Worm (Caenorhabditis elegans) whole organism, late embryonic: ENCODE measurements around the gene C26E1.2.
A peak's percentile ranks its signal among the peaks of the same experiment; 100 is the strongest.

Experiments
- K02D7.2 ChIP-seq: sonication (generic microtip); optimal IDR thresholded peaks from 2 replicates; lab custom pipeline; 2017; ENCODE audit warnings: mild to moderate bottlenecking, missing genetic modification characterization, missing compliant biosample characterization
- Y22D7AL.16 ChIP-seq: sonication (generic microtip); optimal IDR thresholded peaks from 2 replicates; lab custom pipeline; 2016; ENCODE audit warnings: missing genetic modification characterization, missing compliant biosample characterization
- ahr-1 ChIP-seq: sonication (generic microtip); optimal IDR thresholded peaks from 2 replicates; lab custom pipeline; 2016; ENCODE audit warnings: missing genetic modification characterization, missing compliant biosample characterization
- ama-1 ChIP-seq: fragments of 150-350 bp; optimal IDR thresholded peaks from 2 replicates; lab custom pipeline; 2014
- ceh-19 ChIP-seq: fragments of 200-800 bp; sonication (Bioruptor generic); optimal IDR thresholded peaks from 2 replicates; lab custom pipeline; 2018; ENCODE audit warnings: mild to moderate bottlenecking, missing genetic modification characterization, missing compliant biosample characterization
- ceh-24 ChIP-seq: sonication (generic microtip); optimal IDR thresholded peaks from 2 replicates; lab custom pipeline; 2016; ENCODE audit warnings: mild to moderate bottlenecking, missing genetic modification characterization, missing compliant biosample characterization
- ceh-30 ChIP-seq: fragments of 150-350 bp; optimal IDR thresholded peaks from 2 replicates; lab custom pipeline; 2014; ENCODE audit warnings: missing biosample characterization, missing genetic modification characterization
- ceh-31 ChIP-seq: sonication (generic microtip); optimal IDR thresholded peaks from 2 replicates; lab custom pipeline; 2016; ENCODE audit warnings: missing genetic modification characterization, missing compliant biosample characterization
- ceh-48 ChIP-seq: sonication (generic microtip); optimal IDR thresholded peaks from 2 replicates; lab custom pipeline; 2016; ENCODE audit warnings: missing genetic modification characterization, inconsistent platforms, missing compliant biosample characterization
- elt-4 ChIP-seq: sonication (generic microtip); optimal IDR thresholded peaks from 2 replicates; lab custom pipeline; 2016; ENCODE audit warnings: missing genetic modification characterization, missing compliant biosample characterization
- ets-4 ChIP-seq: sonication (generic microtip); optimal IDR thresholded peaks from 2 replicates; lab custom pipeline; 2016; ENCODE audit warnings: missing genetic modification characterization, missing compliant biosample characterization
- fkh-10 ChIP-seq: fragments of 150-350 bp; optimal IDR thresholded peaks from 2 replicates; lab custom pipeline; 2014; ENCODE audit warnings: missing biosample characterization, missing genetic modification reagents, missing genetic modification characterization
- gmeb-2 ChIP-seq: sonication (generic microtip); optimal IDR thresholded peaks from 2 replicates; lab custom pipeline; 2016; ENCODE audit warnings: missing genetic modification characterization, inconsistent platforms, missing compliant biosample characterization
- hlh-30 ChIP-seq: sonication (generic microtip); optimal IDR thresholded peaks from 2 replicates; lab custom pipeline; 2017; ENCODE audit warnings: antibody characterized with exemption, missing genetic modification characterization, missing compliant biosample characterization; ENCODE audit not compliant: insufficient read depth
- hlh-8 ChIP-seq: sonication (generic microtip); optimal IDR thresholded peaks from 2 replicates; lab custom pipeline; 2016; ENCODE audit warnings: missing genotype, missing genetic modification characterization, missing compliant biosample characterization
- lin-11 ChIP-seq: fragments of 200-800 bp; sonication (Bioruptor generic); optimal IDR thresholded peaks from 2 replicates; lab custom pipeline; 2018; ENCODE audit warnings: mild to moderate bottlenecking, missing genetic modification characterization, missing compliant biosample characterization
- madf-2 ChIP-seq: sonication (generic microtip); optimal IDR thresholded peaks from 2 replicates; lab custom pipeline; 2017; ENCODE audit warnings: missing genetic modification characterization, missing compliant biosample characterization
- nfya-1 ChIP-seq: sonication (generic microtip); optimal IDR thresholded peaks from 2 replicates; lab custom pipeline; 2017; ENCODE audit warnings: missing genetic modification characterization, mild to moderate bottlenecking, missing compliant biosample characterization, antibody characterized with exemption, moderate library complexity
- nhr-11 ChIP-seq: fragments of 150-350 bp; optimal IDR thresholded peaks from 2 replicates; lab custom pipeline; 2014; ENCODE audit warnings: missing biosample characterization, missing genetic modification characterization
- nhr-232 ChIP-seq: sonication (generic microtip); optimal IDR thresholded peaks from 2 replicates; lab custom pipeline; 2016; ENCODE audit warnings: missing genetic modification characterization, missing compliant biosample characterization
- npax-4 ChIP-seq: sonication (generic microtip); optimal IDR thresholded peaks from 2 replicates; lab custom pipeline; 2016; ENCODE audit warnings: missing genetic modification characterization, missing compliant biosample characterization
- pag-3 ChIP-seq: sonication (generic microtip); optimal IDR thresholded peaks from 2 replicates; lab custom pipeline; 2016; ENCODE audit warnings: missing compliant biosample characterization, missing genetic modification characterization, borderline replicate concordance
- pha-4 ChIP-seq: fragments of 150-350 bp; optimal IDR thresholded peaks from 2 replicates; lab custom pipeline; 2018; ENCODE audit warnings: missing biosample characterization, missing genetic modification reagents, missing genetic modification characterization
- pqm-1 ChIP-seq: sonication (generic microtip); optimal IDR thresholded peaks from 2 replicates; lab custom pipeline; 2016; ENCODE audit warnings: missing genetic modification characterization, missing compliant biosample characterization
- pros-1 ChIP-seq: fragments of 150-350 bp; optimal IDR thresholded peaks from 2 replicates; lab custom pipeline; 2014; ENCODE audit warnings: missing biosample characterization, missing genetic modification reagents, missing genetic modification characterization
- rnt-1 ChIP-seq: sonication (generic microtip); optimal IDR thresholded peaks from 2 replicates; lab custom pipeline; 2016; ENCODE audit warnings: missing genetic modification characterization, missing compliant biosample characterization
- sox-2 ChIP-seq: fragments of 200-800 bp; sonication (Bioruptor generic); IDR thresholded peaks from 2 replicates; pipeline ENCODE4 v1.3.6; 2022; ENCODE audit warnings: missing genetic modification reagents, missing genetic modification characterization, missing compliant biosample characterization
- sox-4 ChIP-seq: sonication (generic microtip); optimal IDR thresholded peaks from 2 replicates; lab custom pipeline; 2017; ENCODE audit warnings: mild to moderate bottlenecking, missing genetic modification characterization, inconsistent platforms, missing compliant biosample characterization
- tbx-2 ChIP-seq: sonication (generic microtip); optimal IDR thresholded peaks from 2 replicates; lab custom pipeline; 2016; ENCODE audit warnings: missing genetic modification characterization, missing compliant biosample characterization
- ttx-3 ChIP-seq: sonication (generic microtip); optimal IDR thresholded peaks from 2 replicates; lab custom pipeline; 2016; ENCODE audit warnings: missing genetic modification reagents, missing genetic modification characterization, missing compliant biosample characterization
- unc-42 ChIP-seq: sonication (generic microtip); optimal IDR thresholded peaks from 2 replicates; lab custom pipeline; 2016; ENCODE audit warnings: missing genotype, missing genetic modification characterization, missing compliant biosample characterization
- unc-55 ChIP-seq: sonication (generic microtip); optimal IDR thresholded peaks from 2 replicates; lab custom pipeline; 2017; ENCODE audit warnings: missing biosample characterization, missing genetic modification reagents, missing genetic modification characterization
- ztf-16 ChIP-seq: sonication (generic microtip); optimal IDR thresholded peaks from 2 replicates; lab custom pipeline; 2017; ENCODE audit warnings: missing genetic modification characterization, missing compliant biosample characterization

Gene C26E1.2

DNA sequence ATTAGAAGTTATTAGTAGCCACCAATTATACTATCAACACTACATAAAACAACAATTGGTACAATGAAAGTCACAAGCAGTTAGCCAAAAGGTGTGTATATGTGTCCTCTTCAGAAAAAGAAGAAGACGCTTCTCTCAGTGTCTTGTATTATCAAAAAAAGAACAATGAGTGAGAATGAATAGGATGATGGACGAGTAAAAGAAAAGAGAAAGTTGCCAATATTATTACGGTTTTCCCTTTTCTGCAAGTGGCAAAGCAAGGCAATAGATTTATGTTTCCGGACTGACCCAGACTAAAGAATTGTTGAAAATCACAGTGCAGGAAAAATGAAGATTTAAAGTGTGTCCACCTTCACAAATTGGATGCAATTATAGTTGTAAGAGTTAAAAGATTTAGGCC, 24.6 kb upstream of the C26E1.2 start:
- TF ChIP-seq nfya-1 (tag; lab: Kevin White, UChicago) = no peak

DNA sequence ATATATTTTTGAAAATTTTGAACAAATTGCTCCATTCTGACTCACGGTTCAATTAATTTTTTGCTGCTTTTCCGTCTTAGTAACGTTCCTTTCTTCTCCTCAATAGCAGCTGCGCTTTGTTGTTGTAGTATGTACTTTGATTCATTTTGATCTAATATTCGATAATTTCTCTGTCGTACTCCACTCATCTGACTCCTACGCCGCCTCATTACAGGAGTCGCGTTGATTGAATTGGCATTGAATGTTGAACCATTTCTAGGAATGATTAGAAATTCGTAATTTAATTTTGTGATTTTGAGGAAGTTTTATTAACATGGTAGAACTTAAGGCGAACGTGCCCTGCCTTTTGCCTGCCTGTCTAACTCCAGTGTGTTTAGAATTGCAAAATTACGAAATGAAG, 22.0 kb upstream of the C26E1.2 start:
- TF ChIP-seq ceh-19 (GFP tag; lab: Kevin White, UChicago) (no peak), unc-42 (tag; lab: Kevin White, UChicago) (peak; percentile 70)
- TF ChIP-seq, all 69 proteins: peak for 1

- TF ChIP-seq hlh-8 (tag; lab: Kevin White, UChicago) (no peak), pha-4 (tag; lab: Kevin White, UChicago) (no peak), sox-4 (tag; lab: Kevin White, UChicago) (no peak), ceh-31 (tag; lab: Kevin White, UChicago) (no peak), ets-4 (tag; lab: Kevin White, UChicago) (no peak), unc-55 (GFP tag; lab: Kevin White, UChicago) (no peak), nhr-232 (tag; lab: Kevin White, UChicago) (no peak), ceh-48 (tag; lab: Kevin White, UChicago) (no peak), pros-1 (tag; lab: Kevin White, UChicago) (no peak), fkh-10 (GFP tag; lab: Kevin White, UChicago) (no peak), ttx-3 (tag; lab: Kevin White, UChicago) (no peak), sox-2 (no peak), ahr-1 (no peak), hlh-30 (no peak), ama-1 (lab: Kevin White, UChicago) (no peak), pag-3 (tag; lab: Kevin White, UChicago) (no peak), pqm-1 (tag; lab: Kevin White, UChicago) (no peak)
Measured at ce11 chrV:13285284-13285683, 19.7 kb upstream of the C26E1.2 start.

ce11 chrV:13286525-13286924, 18.4 kb upstream of the C26E1.2 start:
- no peak for TF ChIP-seq ceh-19 (GFP tag; lab: Kevin White, UChicago)
- no peak for TF ChIP-seq unc-55 (GFP tag; lab: Kevin White, UChicago)
- no peak for TF ChIP-seq hlh-8 (tag; lab: Kevin White, UChicago)
- no peak for TF ChIP-seq npax-4
- TF ChIP-seq ama-1 (lab: Kevin White, UChicago) = no peak
- no peak for TF ChIP-seq ahr-1
- TF ChIP-seq sox-4 (tag; lab: Kevin White, UChicago) = no peak
- TF ChIP-seq elt-4 = no peak
- TF ChIP-seq gmeb-2 (tag; lab: Kevin White, UChicago) = no peak
- no peak for TF ChIP-seq ets-4 (tag; lab: Kevin White, UChicago)
- no peak for TF ChIP-seq nhr-11 (tag; lab: Kevin White, UChicago)

ce11 chrV:13288881-13289280, 16.1 kb upstream of the C26E1.2 start:
- TF ChIP-seq unc-55 (GFP tag; lab: Kevin White, UChicago) (peak; percentile 6), pros-1 (tag; lab: Kevin White, UChicago) (no peak)
- TF ChIP-seq, all 69 proteins: peak for 1

DNA sequence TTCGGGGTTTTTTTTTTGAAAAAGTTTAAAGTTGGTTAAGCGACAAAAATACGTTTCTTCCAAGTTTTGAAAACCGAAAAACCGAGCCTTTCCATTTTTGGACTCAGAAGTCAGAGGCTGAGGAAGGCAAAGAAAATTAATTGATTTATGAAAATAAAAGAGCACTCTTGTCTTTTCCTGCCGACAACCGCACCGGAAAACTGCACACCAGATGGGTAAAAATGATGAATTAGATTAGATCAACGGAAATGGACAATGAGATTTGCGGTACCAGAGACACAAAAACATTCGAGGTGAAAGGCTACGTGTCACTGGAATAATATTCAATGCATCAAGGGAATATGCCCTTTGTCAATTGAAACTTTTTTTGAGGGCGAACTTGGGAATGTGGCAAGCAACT, 10.4 kb upstream of the C26E1.2 start:
- no peak for TF ChIP-seq K02D7.2
- peak; percentile 73 for TF ChIP-seq unc-42 (tag; lab: Kevin White, UChicago)
- TF ChIP-seq, all 69 proteins: peak for 1

ce11 chrV:13295859-13296258, 9.1 kb upstream of the C26E1.2 start, which contains the start of gene uig-1:
uig-1 (minus strand) TSS chrV:13295978.
- TF ChIP-seq pha-4 (tag; lab: Kevin White, UChicago) = no peak
- TF ChIP-seq tbx-2 (tag; lab: Kevin White, UChicago) = no peak
- TF ChIP-seq ztf-16 = no peak
- no peak for TF ChIP-seq lin-11 (tag; lab: Kevin White, UChicago)
- TF ChIP-seq fkh-10 (GFP tag; lab: Kevin White, UChicago) = no peak
- no peak for TF ChIP-seq rnt-1 (tag; lab: Kevin White, UChicago)
- no peak for TF ChIP-seq Y22D7AL.16 (tag; lab: Kevin White, UChicago)
- no peak for TF ChIP-seq ceh-30 (tag; lab: Kevin White, UChicago)
- TF ChIP-seq nhr-232 (tag; lab: Kevin White, UChicago) = no peak
- TF ChIP-seq hlh-30 = no peak
- TF ChIP-seq hlh-8 (tag; lab: Kevin White, UChicago) = no peak
- no peak for TF ChIP-seq nfya-1 (tag; lab: Kevin White, UChicago)
- no peak for TF ChIP-seq ceh-24 (tag; lab: Kevin White, UChicago)
- TF ChIP-seq madf-2 (tag; lab: Kevin White, UChicago) = no peak
- TF ChIP-seq, all 69 proteins: peak for 0
